Worm (Caenorhabditis elegans) whole organism, L4/young adult: ENCODE results near the gene C03B1.2.

Experiments used
- W03F9.2 ChIP-seq: fragments of 150-350 bp; optimal IDR thresholded peaks from 2 replicates; lab custom pipeline; 2014; ENCODE audit warnings: missing biosample characterization, missing genetic modification characterization
- dao-5 ChIP-seq: sonication (generic microtip); optimal IDR thresholded peaks from 2 replicates; lab custom pipeline; 2016; ENCODE audit warnings: missing genotype, missing genetic modification characterization, moderate library complexity, missing compliant biosample characterization
- him-1 ChIP-seq: sonication (generic microtip); optimal IDR thresholded peaks from 2 replicates; lab custom pipeline; 2016; ENCODE audit warnings: missing genotype, missing genetic modification reagents, missing genetic modification characterization, missing compliant biosample characterization

Gene C03B1.2

DNA sequence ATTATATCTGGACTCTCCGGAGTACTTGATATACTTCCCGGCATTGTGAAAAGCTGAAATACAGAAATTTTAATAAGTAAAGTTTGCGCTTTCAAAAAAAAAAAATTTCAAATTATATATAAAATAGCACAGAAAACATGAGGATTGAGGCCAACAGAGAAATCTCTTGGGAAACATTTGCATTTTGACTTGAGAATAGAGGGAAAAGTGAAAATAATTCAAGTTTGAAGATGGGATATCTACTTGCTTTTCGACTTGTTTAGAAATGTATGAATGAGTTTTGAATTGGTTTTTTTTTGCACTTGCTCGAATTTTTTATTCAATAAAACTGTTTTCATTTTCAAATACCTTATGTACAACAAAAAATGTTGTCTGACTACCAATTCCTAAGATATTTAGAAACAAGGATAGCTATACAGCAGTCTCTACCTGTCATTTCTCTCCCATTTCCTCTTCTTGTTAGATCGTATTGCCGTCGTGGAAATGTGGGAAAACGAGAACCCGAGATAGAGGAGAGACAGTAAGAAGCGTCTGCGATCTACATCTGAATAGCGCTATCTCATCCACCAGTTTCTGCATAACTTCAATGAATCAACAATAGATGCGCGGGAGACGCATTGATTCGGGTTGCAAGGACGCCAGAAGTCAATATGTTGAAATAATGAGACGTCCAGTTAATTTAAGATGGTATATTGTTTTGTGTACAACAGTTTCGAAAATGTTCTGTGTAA lies 46.7 kb downstream of the C03B1.2 start, which contains the start of gene T22E5.6:
Gene T22E5.6 (minus strand): TSS at position 51 of the 731 bp plus-strand sequence.
- TF ChIP-seq W03F9.2 (tag; lab: Kevin White, UChicago): no peak
- no peak for TF ChIP-seq dao-5 (tag; lab: Kevin White, UChicago)
- TF ChIP-seq him-1: no peak

DNA sequence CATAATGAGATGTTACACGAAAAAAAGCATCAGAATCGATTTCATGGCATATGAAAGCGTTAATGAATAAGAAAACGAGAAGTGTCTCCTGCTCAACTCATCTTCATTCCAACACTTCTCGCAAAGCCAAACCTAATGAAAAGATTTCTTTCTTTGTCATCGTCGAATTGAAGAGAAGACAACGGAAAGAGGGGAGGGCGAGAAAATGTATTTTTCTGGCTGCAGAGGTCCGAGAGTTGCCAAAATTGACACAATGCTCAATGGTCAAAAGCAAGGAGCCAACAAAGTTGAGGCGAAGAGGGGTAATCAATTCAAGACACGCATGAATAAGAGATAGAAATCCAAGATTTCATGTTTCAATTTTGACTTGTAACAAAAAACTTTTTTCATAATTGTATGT lies 49.3 kb downstream of the C03B1.2 start:
- TF ChIP-seq dao-5 (tag; lab: Kevin White, UChicago) (no peak), W03F9.2 (tag; lab: Kevin White, UChicago) (no peak), him-1 (no peak)

DNA sequence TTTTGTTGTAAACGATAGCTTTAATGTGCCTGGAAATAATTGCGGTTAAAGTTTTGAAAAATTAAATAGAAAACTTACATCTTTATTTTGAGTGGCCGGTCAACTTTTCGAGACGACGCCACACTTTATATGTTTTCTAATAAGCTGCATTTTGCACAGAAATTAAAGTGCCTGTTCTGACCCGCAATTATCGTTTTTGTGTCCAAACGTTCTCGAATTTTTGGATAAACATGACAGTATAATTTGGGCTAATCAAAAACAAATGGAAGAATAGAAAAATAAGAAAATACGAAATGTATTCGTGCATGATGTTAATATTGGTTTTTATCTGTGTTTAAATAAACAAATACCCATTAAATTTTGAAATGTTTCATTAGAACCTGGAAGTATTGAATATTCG lies 50.9 kb downstream of the C03B1.2 start, which contains the start of gene K10C2.12:
Gene K10C2.12 (minus strand): TSS at position 101 of the 400 bp plus-strand sequence.
- TF ChIP-seq dao-5 (tag; lab: Kevin White, UChicago) (no peak), him-1 (no peak), W03F9.2 (tag; lab: Kevin White, UChicago) (no peak)
